Fruit fly (Drosophila melanogaster) whole organism, larva: ENCODE results near the gene VhaAC39-2.

Experiments
- noc ChIP-seq: fragments of 200-800 bp; sonication (Bioruptor generic); optimal IDR thresholded peaks from 3 replicates; lab custom pipeline; 2019; ENCODE audit warnings: missing biosample characterization, mild to moderate bottlenecking, missing genetic modification characterization, moderate library complexity

Gene VhaAC39-2

DNA sequence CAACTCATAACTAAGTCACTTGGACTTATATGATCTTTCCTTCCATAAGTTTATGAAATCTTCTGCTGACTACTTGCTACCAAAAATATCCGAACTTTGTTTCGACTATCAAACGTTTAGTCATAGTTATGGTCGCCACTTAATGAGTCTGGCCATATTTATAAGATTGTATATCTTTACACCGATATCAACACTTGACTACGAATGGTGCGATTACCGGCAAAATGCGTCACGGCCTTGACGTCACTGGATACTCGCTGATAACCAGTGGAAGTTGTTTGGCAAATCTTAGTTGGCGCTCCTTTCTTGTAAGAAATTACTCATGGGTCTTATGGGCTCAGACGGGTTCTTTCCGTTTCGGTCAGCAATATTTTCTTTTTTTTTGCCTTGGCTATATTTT lies 18.3 kb upstream of the VhaAC39-2 start:
- TF ChIP-seq noc (tag; lab: Kevin White, UChicago), result no peak

DNA sequence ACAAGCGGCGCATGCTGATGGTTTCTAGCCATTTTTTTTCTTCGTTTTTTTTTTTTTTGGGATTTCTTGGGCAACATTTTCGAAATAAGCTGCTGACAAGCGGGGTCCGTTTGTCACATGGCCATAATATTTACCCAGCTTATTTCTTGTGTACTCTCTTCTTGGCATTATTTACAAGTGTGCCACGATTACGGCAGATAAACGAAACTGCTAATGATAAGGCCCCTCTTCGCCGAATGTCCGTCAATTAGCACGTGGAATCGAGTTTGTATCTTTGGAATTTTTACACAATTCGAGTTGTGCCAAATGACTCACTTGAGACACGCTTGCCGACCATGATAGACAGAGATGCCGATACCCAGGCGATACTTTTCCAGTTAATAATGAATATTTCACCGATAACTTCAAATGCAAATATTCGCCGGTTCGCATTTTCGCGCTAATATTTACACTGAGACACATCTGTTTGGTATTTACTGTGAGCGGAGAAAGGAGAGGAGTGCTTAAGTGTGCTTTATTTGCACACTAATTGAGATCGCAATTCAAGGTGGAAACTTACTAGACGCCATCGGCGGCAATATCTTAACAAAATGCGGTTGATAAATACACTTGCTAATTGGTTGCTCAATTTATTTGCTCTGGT lies 17.4 kb upstream of the VhaAC39-2 start:
- TF ChIP-seq noc (tag; lab: Kevin White, UChicago), result peak; percentile 87

DNA sequence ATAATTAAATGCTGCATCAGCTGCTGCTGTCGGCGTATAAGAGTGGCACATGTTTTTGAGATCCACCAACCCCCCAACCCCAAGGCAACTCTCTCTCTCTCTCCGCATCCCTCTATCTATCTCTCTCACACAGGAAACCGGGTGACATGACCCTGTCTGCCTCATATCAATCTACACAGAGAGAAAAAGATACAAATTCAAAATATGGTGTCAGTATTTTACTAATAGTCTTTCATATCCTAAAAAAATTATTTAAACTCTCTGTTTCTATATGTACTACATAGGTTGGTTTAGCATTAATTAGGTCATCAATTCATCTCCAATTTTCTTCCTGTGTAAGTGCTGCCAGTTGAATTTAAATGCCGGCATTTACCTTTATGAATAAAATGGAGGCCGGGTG lies 16.3 kb upstream of the VhaAC39-2 start:
- TF ChIP-seq noc (tag; lab: Kevin White, UChicago), result peak; percentile 76

DNA sequence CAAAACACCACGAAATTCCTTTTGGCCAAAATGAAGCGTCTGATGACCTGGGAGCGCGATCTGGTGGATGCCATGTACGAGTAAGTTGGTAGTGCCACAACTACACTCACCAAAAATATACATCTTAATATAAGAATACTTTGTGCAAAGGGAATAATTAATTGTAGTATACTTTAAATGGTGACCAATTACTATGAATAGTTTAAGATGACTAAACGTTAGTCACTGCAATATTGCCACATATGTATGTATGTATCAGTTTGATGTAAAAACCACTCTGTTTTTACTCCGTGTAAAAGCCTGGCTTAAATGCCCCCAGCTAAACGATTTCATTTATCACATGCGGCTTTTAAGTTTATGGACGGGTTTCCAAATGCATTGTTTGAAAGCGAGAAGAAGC lies 15.6 kb upstream of the VhaAC39-2 start:
- TF ChIP-seq noc (tag; lab: Kevin White, UChicago), result no peak

DNA sequence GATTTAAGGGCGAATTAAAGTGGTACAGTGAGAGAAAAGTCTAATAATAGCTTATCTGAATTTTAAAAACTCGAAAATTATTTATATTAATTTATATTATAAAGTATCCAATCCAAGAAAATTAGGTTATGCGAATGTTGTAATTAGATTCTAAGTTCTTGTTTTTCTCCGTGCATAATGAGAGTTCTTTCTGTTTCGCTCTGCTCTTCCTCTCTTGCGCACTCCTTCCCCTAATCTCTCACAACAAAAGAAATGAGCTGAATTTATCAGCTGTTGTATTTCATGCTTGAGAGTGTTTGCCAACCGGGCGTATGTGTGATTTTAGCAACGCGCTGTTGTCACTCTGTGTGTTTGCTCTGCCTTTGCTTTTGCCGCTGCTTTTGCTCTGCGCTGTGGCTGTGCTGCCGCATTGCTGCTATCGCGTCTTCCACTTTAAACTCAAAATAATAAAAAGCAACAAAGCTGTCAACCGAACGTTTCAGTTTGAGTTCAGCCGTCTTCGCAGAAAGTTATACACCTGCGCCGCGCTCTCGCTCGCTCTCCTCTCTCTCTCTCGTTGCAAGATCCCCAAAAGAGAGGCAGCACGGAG lies 14.4 kb upstream of the VhaAC39-2 start, which contains the start of gene CG46310:
Gene CG46310, plus strand, starts transcription at position 481 of the 589 bp plus-strand sequence.
- TF ChIP-seq noc (tag; lab: Kevin White, UChicago), result peak; percentile 90

DNA sequence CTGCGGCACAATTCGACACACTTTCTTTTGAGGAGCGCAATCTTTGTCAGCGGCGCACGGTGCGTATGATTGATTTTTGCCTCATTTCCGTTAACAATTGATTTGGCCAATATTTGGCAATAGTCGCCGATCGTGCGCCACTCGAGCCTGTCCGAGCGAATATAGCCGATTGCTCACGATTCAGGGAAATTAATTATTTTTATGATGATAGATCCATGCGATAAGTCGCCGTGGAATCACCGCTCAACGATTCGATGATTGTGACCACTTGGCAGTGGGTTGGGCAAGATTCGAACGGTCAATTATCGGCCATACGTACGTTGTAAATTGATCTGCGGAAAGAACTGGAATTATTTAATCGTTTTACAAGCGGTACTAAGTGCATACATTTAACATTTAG lies 12.8 kb upstream of the VhaAC39-2 start:
- peak; percentile 42 for TF ChIP-seq noc (tag; lab: Kevin White, UChicago)

DNA sequence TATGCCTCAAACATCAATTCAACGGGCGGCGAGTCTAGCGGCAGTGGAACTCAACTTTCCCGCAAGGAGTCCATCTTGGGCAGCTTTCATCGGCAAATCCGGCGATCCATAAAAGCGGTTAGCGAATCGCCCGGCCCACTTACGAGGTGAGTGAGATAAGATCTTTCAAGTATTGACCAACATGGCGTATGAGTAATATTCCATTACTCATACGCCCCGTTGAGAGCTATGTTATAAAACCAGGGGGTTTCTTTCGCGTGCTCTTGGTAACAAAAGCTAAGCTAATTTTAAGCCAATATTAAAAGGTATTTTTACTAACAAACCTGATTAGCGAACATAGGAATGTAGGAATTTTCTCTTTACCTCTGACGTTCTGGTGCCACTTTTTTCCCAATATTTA lies 11.2 kb upstream of the VhaAC39-2 start:
- TF ChIP-seq noc (tag; lab: Kevin White, UChicago), result no peak

DNA sequence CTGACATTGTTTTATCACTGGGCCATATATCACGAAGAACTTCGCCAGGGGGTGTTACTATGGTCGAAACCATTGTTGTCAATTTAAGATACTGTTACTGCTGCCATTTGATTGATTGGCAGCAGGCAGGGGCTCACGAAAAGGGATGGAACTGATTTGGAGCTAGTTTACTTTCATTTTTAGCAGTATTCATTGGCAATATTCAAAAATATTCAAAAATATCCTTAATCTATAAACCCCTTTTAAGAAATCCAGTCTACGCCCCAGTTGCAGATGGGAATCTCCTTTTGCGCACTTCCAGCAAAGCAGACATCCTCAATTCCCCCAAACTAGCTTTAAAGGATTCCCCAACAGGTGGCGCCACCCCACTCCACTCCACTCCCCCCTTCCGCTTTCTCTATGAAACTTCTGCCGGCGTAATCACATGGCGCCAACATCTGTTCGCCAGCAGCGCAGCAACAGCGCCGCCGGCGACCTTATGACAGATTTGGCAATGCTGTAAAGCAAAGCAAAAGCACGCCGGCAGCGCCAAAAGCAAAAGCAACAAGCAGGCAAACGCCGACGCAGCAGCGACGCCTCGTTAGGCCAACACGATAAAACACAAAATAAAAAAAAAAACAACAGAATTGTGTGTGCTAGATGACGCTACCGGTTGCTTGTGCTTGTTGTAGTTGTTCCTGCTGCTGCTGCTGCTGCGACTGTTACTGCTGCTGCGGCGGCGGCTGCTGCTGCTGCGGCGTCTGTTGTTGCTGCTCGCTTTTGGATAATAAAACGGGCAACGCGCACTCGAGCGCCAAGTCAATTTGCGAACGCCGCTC lies 8.6 kb upstream of the VhaAC39-2 start, which contains the start of gene Irk1:
Gene Irk1, plus strand, starts transcription at position 811 of the 818 bp plus-strand sequence.
- TF ChIP-seq noc (tag; lab: Kevin White, UChicago), result peak; percentile 17

DNA sequence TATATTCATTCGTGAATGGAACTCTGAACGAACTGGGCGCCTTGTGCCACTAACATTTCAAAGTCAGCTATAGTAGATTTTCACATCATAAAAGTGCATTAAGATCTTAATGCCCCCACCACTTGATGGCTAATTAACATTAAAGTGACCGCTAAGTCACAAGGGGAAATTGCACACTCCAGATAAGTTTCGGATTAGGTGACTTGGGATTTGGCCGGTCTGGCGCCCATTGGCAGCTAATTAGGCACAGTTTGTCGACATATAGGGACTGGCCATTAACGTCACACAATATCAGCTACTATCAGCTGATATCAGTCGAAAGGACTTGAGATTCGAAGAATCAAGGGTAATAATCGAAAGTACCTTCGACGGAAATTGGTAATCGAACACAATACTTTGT lies 5.5 kb upstream of the VhaAC39-2 start:
- TF ChIP-seq noc (tag; lab: Kevin White, UChicago), result no peak

DNA sequence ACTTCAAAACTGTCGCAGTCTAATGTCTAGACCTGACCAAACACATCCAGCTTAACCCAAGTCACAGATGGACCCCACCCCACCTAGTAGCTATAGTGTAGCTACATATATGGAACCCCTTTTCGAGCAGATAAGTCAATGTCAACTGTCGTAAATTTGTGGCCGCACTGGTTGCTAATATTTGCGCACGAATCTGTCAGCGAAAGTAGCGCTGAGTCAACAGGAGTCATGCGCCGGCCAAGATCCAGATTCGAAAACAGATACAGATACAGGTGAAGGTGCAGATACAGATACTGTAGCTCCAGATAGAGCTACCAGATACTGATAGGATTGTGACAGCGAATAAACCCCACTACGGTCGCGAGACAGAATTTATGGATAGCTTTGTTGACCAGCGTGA lies 5.0 kb upstream of the VhaAC39-2 start:
- TF ChIP-seq noc (tag; lab: Kevin White, UChicago), result peak; percentile 73

DNA sequence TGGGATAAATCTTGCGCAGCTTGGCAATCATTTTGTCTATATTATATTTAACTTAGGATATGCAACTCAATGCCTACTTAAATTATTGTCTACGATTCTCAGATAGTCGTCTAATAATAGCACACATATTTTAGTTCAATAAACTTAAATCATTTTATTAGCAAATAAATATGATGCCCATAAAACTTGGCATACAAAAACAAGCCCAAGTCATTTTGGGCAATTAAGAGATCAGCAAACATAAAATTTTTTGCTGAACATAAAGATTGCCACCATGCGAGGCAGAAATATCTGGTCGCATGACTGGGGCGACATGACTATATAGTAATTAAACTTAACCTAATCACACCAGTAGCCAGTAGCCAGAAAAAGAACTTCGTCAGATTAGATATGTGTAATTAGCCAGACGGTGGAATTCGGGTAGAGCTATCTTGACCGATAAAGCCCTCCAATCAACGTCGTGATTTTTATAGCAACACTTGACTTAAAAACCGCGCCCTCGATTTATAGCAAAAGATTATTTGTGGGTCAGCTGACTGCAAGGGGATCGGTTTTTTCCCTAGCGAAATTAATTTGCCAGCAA lies 2.3 kb upstream of the VhaAC39-2 start, which contains the start of gene CG13829:
Gene CG13829, minus strand, starts transcription at position 51 of the 583 bp plus-strand sequence.
- peak; percentile 74 for TF ChIP-seq noc (tag; lab: Kevin White, UChicago)

DNA sequence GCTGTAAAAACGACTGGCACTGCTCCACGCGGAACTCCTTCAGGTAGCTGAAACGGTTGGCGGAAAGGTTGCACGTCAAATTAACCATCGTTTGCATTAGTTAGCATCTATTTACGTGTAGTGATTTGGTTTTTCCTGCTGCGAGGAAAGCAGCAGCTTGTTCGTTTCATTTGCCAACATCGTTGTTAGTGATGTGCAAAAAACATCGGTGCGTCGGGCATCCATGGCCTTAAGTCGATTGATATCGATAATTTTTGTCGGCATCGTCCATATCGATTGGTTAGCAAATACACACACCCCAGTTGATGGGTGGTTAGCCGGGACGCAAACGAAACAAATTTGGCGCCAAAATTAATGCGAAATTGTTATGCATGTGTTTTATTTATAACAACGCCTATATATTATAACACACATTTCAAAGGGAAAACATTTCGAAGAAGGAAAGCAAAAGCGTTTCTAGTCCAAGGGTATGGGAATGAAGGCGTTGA lies 1.4 kb downstream of the VhaAC39-2 start, which contains the start of gene unk:
Gene unk, minus strand, starts transcription at position 199 of the 488 bp plus-strand sequence.
- TF ChIP-seq noc (tag; lab: Kevin White, UChicago), result no peak

DNA sequence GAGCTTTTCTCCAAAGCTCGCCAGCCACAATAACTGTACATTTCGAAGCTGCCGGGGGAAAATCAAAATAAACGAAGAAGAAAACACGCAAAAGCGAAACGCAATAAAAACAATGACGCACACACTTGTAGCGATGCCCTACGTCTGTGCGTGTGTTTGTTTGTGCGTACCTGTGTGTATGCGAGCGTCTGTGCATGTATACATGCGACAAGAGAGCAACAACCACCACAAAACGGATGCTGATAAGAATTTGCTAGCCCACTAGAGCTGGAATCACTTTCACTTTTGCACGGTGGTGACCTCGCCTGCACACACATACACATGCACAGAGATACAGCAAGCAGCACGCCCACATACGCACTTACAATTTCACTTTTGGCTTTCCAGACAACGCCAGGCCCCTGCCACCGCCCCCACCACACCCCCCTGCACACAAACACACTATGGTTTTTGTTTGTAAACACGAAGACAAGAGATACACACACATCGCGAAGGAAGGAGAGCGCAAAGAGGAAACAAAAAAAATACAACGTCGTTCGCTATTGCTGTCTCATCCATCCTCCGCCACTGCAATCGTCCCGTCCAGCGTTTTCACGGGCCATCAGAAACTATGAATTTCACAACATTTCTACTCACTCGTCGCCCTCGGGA lies 2.1 kb downstream of the VhaAC39-2 start:
- TF ChIP-seq noc (tag; lab: Kevin White, UChicago), result peak; percentile 48

DNA sequence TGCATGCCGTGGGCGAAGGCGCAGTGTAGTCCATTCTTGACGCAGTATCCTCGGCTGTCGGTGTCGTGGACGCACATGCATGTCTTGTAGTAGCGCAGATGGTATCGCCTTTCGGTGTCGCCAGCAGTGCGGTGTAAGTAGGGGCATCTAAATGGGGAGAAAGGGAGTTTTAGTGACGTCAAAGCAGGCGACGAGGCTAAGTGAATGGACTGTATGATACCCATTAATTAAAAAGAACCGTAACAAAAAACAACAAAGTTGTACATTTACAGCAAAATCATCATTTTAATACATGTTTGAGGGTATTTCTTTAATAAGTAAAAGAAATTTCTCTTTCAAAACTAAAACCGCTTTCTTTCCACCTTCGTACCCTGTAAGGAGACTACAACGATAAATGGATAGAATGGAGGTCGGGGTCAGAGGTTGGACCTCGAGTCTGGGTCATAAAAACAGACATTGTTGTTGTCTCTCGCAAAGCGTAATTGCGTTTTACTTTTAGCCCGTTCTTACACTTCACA lies 2.7 kb downstream of the VhaAC39-2 start:
- no peak for TF ChIP-seq noc (tag; lab: Kevin White, UChicago)
